Worm (Caenorhabditis elegans) whole organism, mixed stage, embryonic: Measurements from ENCODE around the gene flh-3.

Experiments
- M03D4.4 ChIP-seq: sonication (generic microtip); optimal IDR thresholded peaks from 2 replicates; lab custom pipeline; 2017; ENCODE audit warnings: mild to moderate bottlenecking, missing genetic modification characterization, missing compliant biosample characterization
- blmp-1 ChIP-seq: fragments of 150-350 bp; optimal IDR thresholded peaks from 2 replicates; lab custom pipeline; 2014; ENCODE audit warnings: missing biosample characterization, missing genetic modification characterization
- ceh-39 ChIP-seq: fragments of 150-350 bp; optimal IDR thresholded peaks from 2 replicates; lab custom pipeline; 2014; ENCODE audit warnings: missing biosample characterization, missing genetic modification characterization
- ceh-43 ChIP-seq: fragments of 200-800 bp; sonication (Bioruptor generic); optimal IDR thresholded peaks from 2 replicates; lab custom pipeline; 2018; ENCODE audit warnings: mild to moderate bottlenecking, missing genetic modification characterization, moderate library complexity, missing compliant biosample characterization
- elt-1 ChIP-seq: sonication (generic microtip); optimal IDR thresholded peaks from 2 replicates; lab custom pipeline; 2017; ENCODE audit warnings: missing genetic modification characterization, mild to moderate bottlenecking, missing compliant biosample characterization, antibody characterized with exemption, moderate library complexity, borderline replicate concordance; ENCODE audit not compliant: insufficient read depth
- elt-3 ChIP-seq: fragments of 150-350 bp; optimal IDR thresholded peaks from 2 replicates; lab custom pipeline; 2014; ENCODE audit warnings: missing biosample characterization, missing genetic modification characterization
- flh-1 ChIP-seq: fragments of 200-800 bp; sonication (Bioruptor generic); optimal IDR thresholded peaks from 2 replicates; lab custom pipeline; 2018; ENCODE audit warnings: mild to moderate bottlenecking, missing genetic modification characterization, moderate library complexity, missing compliant biosample characterization
- lin-13 ChIP-seq: fragments of 150-350 bp; optimal IDR thresholded peaks from 2 replicates; lab custom pipeline; 2014; ENCODE audit warnings: missing biosample characterization, missing genetic modification characterization
- lin-32 ChIP-seq: fragments of 200-800 bp; sonication (Bioruptor generic); optimal IDR thresholded peaks from 2 replicates; lab custom pipeline; 2018; ENCODE audit warnings: mild to moderate bottlenecking, missing genetic modification characterization, missing compliant biosample characterization
- lsy-2 ChIP-seq: fragments of 150-350 bp; optimal IDR thresholded peaks from 2 replicates; lab custom pipeline; 2014; ENCODE audit warnings: missing biosample characterization, missing genetic modification characterization
- nhr-237 ChIP-seq: fragments of 150-350 bp; optimal IDR thresholded peaks from 2 replicates; lab custom pipeline; 2014; ENCODE audit warnings: missing biosample characterization, missing genetic modification characterization
- snpc-4 ChIP-seq: fragments of 150-350 bp; optimal IDR thresholded peaks from 2 replicates; lab custom pipeline; 2014; ENCODE audit warnings: missing biosample characterization, missing genetic modification characterization
- unc-39 ChIP-seq: fragments of 150-350 bp; optimal IDR thresholded peaks from 2 replicates; lab custom pipeline; 2014; ENCODE audit warnings: missing biosample characterization, missing genetic modification characterization
- unc-62 ChIP-seq: fragments of 150-350 bp; optimal IDR thresholded peaks from 2 replicates; lab custom pipeline; 2014; ENCODE audit warnings: missing biosample characterization, missing genetic modification reagents, missing genetic modification characterization

DNA sequence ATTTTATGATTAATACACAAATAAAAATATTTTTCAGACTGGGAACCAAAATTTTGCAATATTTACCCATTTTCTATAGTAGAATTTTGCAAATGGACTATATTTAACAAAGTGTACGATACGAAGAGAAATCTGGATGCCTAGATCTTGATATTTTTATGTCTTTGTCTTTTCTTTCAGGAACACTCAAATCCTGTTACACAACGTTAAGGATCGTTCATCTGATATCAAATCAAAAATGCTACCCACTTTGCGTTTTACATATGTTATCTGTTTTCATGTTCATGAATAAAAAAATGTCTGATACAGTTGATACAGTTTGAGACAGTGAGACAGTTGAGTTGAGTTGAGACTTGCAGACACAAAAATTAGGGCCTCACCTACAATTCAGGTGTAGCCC lies 26.4 kb downstream of the flh-3 start, which contains the start of gene F49C12.1:
- TF ChIP-seq elt-1 (tag; lab: Kevin White, UChicago): no peak
- no peak for TF ChIP-seq unc-62 (GFP tag; lab: Kevin White, UChicago)
- TF ChIP-seq nhr-237 (tag; lab: Kevin White, UChicago): no peak
- TF ChIP-seq ceh-43 (GFP tag; lab: Kevin White, UChicago): no peak
- TF ChIP-seq snpc-4: no peak
- no peak for TF ChIP-seq M03D4.4 (tag; lab: Kevin White, UChicago)
- TF ChIP-seq lsy-2 (tag; lab: Kevin White, UChicago): no peak
- no peak for TF ChIP-seq elt-3 (tag; lab: Kevin White, UChicago)
- TF ChIP-seq unc-39 (tag; lab: Kevin White, UChicago): no peak
- TF ChIP-seq lin-13: no peak
- no peak for TF ChIP-seq flh-1
- TF ChIP-seq blmp-1 (tag; lab: Kevin White, UChicago): no peak
- TF ChIP-seq ceh-39 (tag; lab: Kevin White, UChicago): no peak
- TF ChIP-seq lin-32 (GFP tag; lab: Kevin White, UChicago): no peak
